Worm (Caenorhabditis elegans): ENCODE data around the gene tag-234.

The tag-234 gene

ce11 chrII:5865405-5866308 is 1.7 kb downstream of the tag-234 start, which contains the start of gene F55C12.19:
F55C12.19 (plus strand) TSS chrII:5866139.
- TF ChIP-seq cnd-1 (tag; optimal IDR thresholded peaks at IDR 0.05) = no peak
- TF ChIP-seq zip-8 (tag; optimal IDR thresholded peaks at IDR 0.05) = no peak
- TF ChIP-seq ztf-11 (tag; optimal IDR thresholded peaks at IDR 0.05) = no peak
- TF ChIP-seq ceh-39 (tag; optimal IDR thresholded peaks at IDR 0.05) = no peak
- TF ChIP-seq ces-1 (GFP tag; optimal IDR thresholded peaks at IDR 0.05) = no peak
- no peak for TF ChIP-seq elt-3 (tag; optimal IDR thresholded peaks at IDR 0.05)
- TF ChIP-seq mls-2 (tag; optimal IDR thresholded peaks at IDR 0.05) = no peak
- TF ChIP-seq sptf-1 (tag; optimal IDR thresholded peaks at IDR 0.05) = no peak
- TF ChIP-seq sem-2 (GFP tag; optimal IDR thresholded peaks at IDR 0.05) = no peak
- no peak for TF ChIP-seq hlh-1 (tag; optimal IDR thresholded peaks at IDR 0.05)

- TF ChIP-seq mep-1 (tag; optimal IDR thresholded peaks at IDR 0.05) = no peak
- TF ChIP-seq zip-8 (tag; optimal IDR thresholded peaks at IDR 0.05) = no peak
- no peak for TF ChIP-seq M03D4.4 (tag; optimal IDR thresholded peaks at IDR 0.05)
- no peak for TF ChIP-seq mab-5 (tag; optimal IDR thresholded peaks at IDR 0.05)
- TF ChIP-seq nhr-28 (tag; optimal IDR thresholded peaks at IDR 0.05) = no peak
- TF ChIP-seq ces-1 (GFP tag; optimal IDR thresholded peaks at IDR 0.05) = no peak
These were observed 2.9 kb downstream of the tag-234 start for ce11 chrII:5866920-5867319.

- TF ChIP-seq mab-5 (tag; optimal IDR thresholded peaks at IDR 0.05) (no peak), unc-39 (tag; optimal IDR thresholded peaks at IDR 0.05) (no peak), ces-1 (GFP tag; optimal IDR thresholded peaks at IDR 0.05) (peak; percentile 36), bed-3 (GFP tag; optimal IDR thresholded peaks at IDR 0.05) (no peak)
These were observed 7.5 kb downstream of the tag-234 start for ce11 chrII:5871508-5871907.

ce11 chrII:5872414-5872813 is 8.4 kb downstream of the tag-234 start:
- TF ChIP-seq nhr-12 (tag; optimal IDR thresholded peaks at IDR 0.05) (no peak), lin-32 (GFP tag; optimal IDR thresholded peaks at IDR 0.05) (no peak), nhr-76 (tag; optimal IDR thresholded peaks at IDR 0.05) (no peak), zip-8 (tag; optimal IDR thresholded peaks at IDR 0.05) (no peak), blmp-1 (tag; optimal IDR thresholded peaks at IDR 0.05) (no peak), cnd-1 (tag; optimal IDR thresholded peaks at IDR 0.05) (no peak), sptf-1 (tag; optimal IDR thresholded peaks at IDR 0.05) (no peak), mls-2 (tag; optimal IDR thresholded peaks at IDR 0.05) (no peak)

- TF ChIP-seq lin-32 (GFP tag; optimal IDR thresholded peaks at IDR 0.05) = no peak
- TF ChIP-seq lsy-2 (tag; optimal IDR thresholded peaks at IDR 0.05) = peak; percentile 30
- no peak for TF ChIP-seq elt-1 (tag; optimal IDR thresholded peaks at IDR 0.05; ENCODE audit: borderline replicate concordance, insufficient read depth)
- TF ChIP-seq nhr-237 (tag; optimal IDR thresholded peaks at IDR 0.05) = no peak
- no peak for TF ChIP-seq ceh-83 (GFP tag; optimal IDR thresholded peaks at IDR 0.05)
- TF ChIP-seq snpc-4 (tag; optimal IDR thresholded peaks at IDR 0.05) = no peak
- TF ChIP-seq ceh-43 (GFP tag; optimal IDR thresholded peaks at IDR 0.05) = no peak
- TF ChIP-seq ces-1 (GFP tag; optimal IDR thresholded peaks at IDR 0.05) = peak; percentile 89
- TF ChIP-seq elt-3 (tag; optimal IDR thresholded peaks at IDR 0.05) = no peak
- no peak for TF ChIP-seq nhr-12 (tag; optimal IDR thresholded peaks at IDR 0.05)
- TF ChIP-seq lin-13 (tag; optimal IDR thresholded peaks at IDR 0.05) = peak; percentile 54
- no peak for TF ChIP-seq M03D4.4 (tag; optimal IDR thresholded peaks at IDR 0.05)
- TF ChIP-seq bed-3 (GFP tag; optimal IDR thresholded peaks at IDR 0.05) = no peak
- peak; percentile 86 for TF ChIP-seq mep-1 (tag; optimal IDR thresholded peaks at IDR 0.05)
These were observed 9.6 kb downstream of the tag-234 start, which contains the start of gene tex-2 for ce11 chrII:5873564-5874070. tex-2 (minus strand) TSS chrII:5873614.

ce11 chrII:5874130-5874529 is 10.1 kb downstream of the tag-234 start:
- TF ChIP-seq sptf-1 (tag; optimal IDR thresholded peaks at IDR 0.05) (no peak), cnd-1 (tag; optimal IDR thresholded peaks at IDR 0.05) (no peak), elt-1 (tag; optimal IDR thresholded peaks at IDR 0.05; ENCODE audit: borderline replicate concordance, insufficient read depth) (no peak)

All from whole organism, mixed stage, embryonic.